Worm (Caenorhabditis elegans): ENCODE measurements around the gene clec-54.

Gene clec-54

ce11 chrV:14521000-14521399 is 44.3 kb downstream of the clec-54 start, which contains the start of gene C53A5.17:
TSS of gene C53A5.17 (minus strand) at chrV:14521100.
- no peak for TF ChIP-seq pha-4 (tag; optimal IDR thresholded peaks at IDR 0.05)
- TF ChIP-seq ceh-14 (tag; optimal IDR thresholded peaks at IDR 0.05): no peak
- TF ChIP-seq ceh-31 (tag; optimal IDR thresholded peaks at IDR 0.05): no peak
- TF ChIP-seq zip-5 (tag; optimal IDR thresholded peaks at IDR 0.05): no peak
- TF ChIP-seq pha-2 (tag; optimal IDR thresholded peaks at IDR 0.05): no peak

- TF ChIP-seq pat-9 (tag; optimal IDR thresholded peaks at IDR 0.05) (no peak), nhr-11 (tag; optimal IDR thresholded peaks at IDR 0.05) (no peak)
Observed at ce11 chrV:14522514-14522913, 45.8 kb downstream of the clec-54 start, which contains the start of gene C53A5.16. TSS of gene C53A5.16 (minus strand) at chrV:14522614.

ce11 chrV:14523105-14523504 is 46.4 kb downstream of the clec-54 start, which contains the start of gene C53A5.2:
TSS of gene C53A5.2 (minus strand) at chrV:14523205.
- TF ChIP-seq ceh-14 (tag; optimal IDR thresholded peaks at IDR 0.05) (no peak), elt-4 (tag; optimal IDR thresholded peaks at IDR 0.05) (no peak)

- TF ChIP-seq sdc-2 (tag; optimal IDR thresholded peaks at IDR 0.05) (no peak), ceh-30 (tag; optimal IDR thresholded peaks at IDR 0.05) (no peak), ttx-3 (tag; optimal IDR thresholded peaks at IDR 0.05) (peak; percentile 53), unc-3 (GFP tag; conservative IDR thresholded peaks at IDR 0.05) (no peak), unc-3 (tag; optimal IDR thresholded peaks at IDR 0.05) (peak; percentile 1), Y22D7AL.16 (tag; optimal IDR thresholded peaks at IDR 0.05) (no peak), fkh-6 (tag; optimal IDR thresholded peaks at IDR 0.05) (peak; percentile 10), syd-9 (tag; optimal IDR thresholded peaks at IDR 0.05) (no peak), nhr-232 (tag; optimal IDR thresholded peaks at IDR 0.05) (no peak), nfya-1 (tag; optimal IDR thresholded peaks at IDR 0.05) (peak; percentile 29), ceh-22 (tag; optimal IDR thresholded peaks at IDR 0.05) (no peak), ztf-16 (tag; optimal IDR thresholded peaks at IDR 0.05) (peak; percentile 62), unc-86 (tag; optimal IDR thresholded peaks at IDR 0.05) (peak; percentile 33), nhr-11 (tag; optimal IDR thresholded peaks at IDR 0.05) (no peak), ceh-31 (tag; optimal IDR thresholded peaks at IDR 0.05) (peak; percentile 44), ceh-34 (tag; optimal IDR thresholded peaks at IDR 0.05) (no peak), ceh-14 (tag; optimal IDR thresholded peaks at IDR 0.05) (peak; percentile 8), pag-3 (tag; optimal IDR thresholded peaks at IDR 0.05; ENCODE audit: borderline replicate concordance) (no peak), ref-2 (tag; optimal IDR thresholded peaks at IDR 0.05) (no peak), npax-4 (tag; optimal IDR thresholded peaks at IDR 0.05) (peak; percentile 7), hlh-30 (tag; optimal IDR thresholded peaks at IDR 0.05; ENCODE audit: insufficient read depth) (no peak), elt-4 (tag; optimal IDR thresholded peaks at IDR 0.05) (no peak), ceh-45 (GFP tag; IDR thresholded peaks at IDR 0.05) (no peak), sox-4 (tag; optimal IDR thresholded peaks at IDR 0.05) (peak; percentile 23), odd-2 (tag; optimal IDR thresholded peaks at IDR 0.05) (no peak), ceh-24 (tag; optimal IDR thresholded peaks at IDR 0.05) (no peak), pha-2 (tag; optimal IDR thresholded peaks at IDR 0.05) (no peak), ceh-48 (tag; optimal IDR thresholded peaks at IDR 0.05) (no peak), ceh-2 (tag; optimal IDR thresholded peaks at IDR 0.05) (no peak), hlh-13 (GFP tag; optimal IDR thresholded peaks at IDR 0.05) (no peak), madf-2 (tag; optimal IDR thresholded peaks at IDR 0.05) (no peak), unc-42 (tag; optimal IDR thresholded peaks at IDR 0.05) (no peak), zip-5 (tag; optimal IDR thresholded peaks at IDR 0.05) (no peak), C38D4.7 (GFP tag; optimal IDR thresholded peaks at IDR 0.05) (peak; percentile 33), hlh-8 (tag; optimal IDR thresholded peaks at IDR 0.05) (no peak), K09A11.1 (tag; optimal IDR thresholded peaks at IDR 0.05; ENCODE audit: insufficient read depth) (peak; percentile 69), ceh-18 (tag; optimal IDR thresholded peaks at IDR 0.05) (no peak), dmd-4 (tag; optimal IDR thresholded peaks at IDR 0.05; ENCODE audit: borderline replicate concordance) (no peak), eyg-1 (tag; optimal IDR thresholded peaks at IDR 0.05) (peak; percentile 3), pros-1 (tag; optimal IDR thresholded peaks at IDR 0.05) (no peak), pat-9 (tag; optimal IDR thresholded peaks at IDR 0.05) (peak; percentile 18), T23F11.4 (GFP tag; optimal IDR thresholded peaks at IDR 0.05) (peak; percentile 15), ets-4 (tag; optimal IDR thresholded peaks at IDR 0.05) (no peak)
Observed at ce11 chrV:14523788-14524582, 47.3 kb downstream of the clec-54 start, which contains the start of gene ril-1. TSS of gene ril-1 (minus strand) at chrV:14524129.

All from whole organism, late embryonic.